Fruit fly (Drosophila melanogaster) whole organism, wandering third instar larva: ENCODE results near the gene CG32639.

ENCODE experiments used
- Abd-B ChIP-seq: fragments of >200 bp; optimal IDR thresholded peaks from 2 replicates; lab custom pipeline; 2017; ENCODE audit warnings: missing biosample characterization, missing genetic modification characterization
- CG32264 ChIP-seq: fragments of 200-800 bp; sonication (Bioruptor generic); optimal IDR thresholded peaks from 2 replicates; lab custom pipeline; 2016; ENCODE audit warnings: missing biosample characterization, missing genetic modification characterization
- CG9705 ChIP-seq: fragments of 200-800 bp; sonication (Bioruptor generic); optimal IDR thresholded peaks from 2 replicates; lab custom pipeline; 2018; ENCODE audit warnings: missing biosample characterization, mild to moderate bottlenecking, missing genetic modification characterization
- CrebA ChIP-seq: fragments of 200-800 bp; sonication (Bioruptor generic); optimal IDR thresholded peaks from 2 replicates; lab custom pipeline; 2016; ENCODE audit warnings: missing biosample characterization, mild to moderate bottlenecking, missing genetic modification characterization, borderline replicate concordance
- Dif ChIP-seq: fragments of 200-275, 200-300 bp; sonication (Bioruptor generic); optimal IDR thresholded peaks from 2 replicates; lab custom pipeline; 2018; ENCODE audit warnings: missing biosample characterization, missing genetic modification characterization; ENCODE audit not compliant: partially characterized antibody
- GATAd ChIP-seq: sonication (Bioruptor generic); optimal IDR thresholded peaks from 2 replicates; lab custom pipeline; 2016; ENCODE audit warnings: missing biosample characterization, missing genetic modification characterization
- HLH106 ChIP-seq: fragments of 200-800 bp; optimal IDR thresholded peaks from 3 replicates; lab custom pipeline; 2019; ENCODE audit warnings: missing biosample characterization, mild to moderate bottlenecking, missing genetic modification characterization, moderate library complexity
- Hnf4 ChIP-seq: fragments of 200-800 bp; sonication (Bioruptor generic); optimal IDR thresholded peaks from 2 replicates; lab custom pipeline; 2016; ENCODE audit warnings: missing biosample characterization, mild to moderate bottlenecking, missing genetic modification characterization
- Hr78 ChIP-seq: fragments of >200 bp; optimal IDR thresholded peaks from 2 replicates; lab custom pipeline; 2017; ENCODE audit warnings: missing biosample characterization, missing genetic modification characterization
- Hr83 ChIP-seq: fragments of 200-300 bp; sonication (Bioruptor generic); optimal IDR thresholded peaks from 2 replicates; lab custom pipeline; 2016; ENCODE audit warnings: missing biosample characterization, mild to moderate bottlenecking, missing genetic modification characterization, moderate library complexity; ENCODE audit not compliant: poor library complexity, severe bottlenecking
- Jra ChIP-seq: sonication (Bioruptor generic); optimal IDR thresholded peaks from 2 replicates; lab custom pipeline; 2016; ENCODE audit warnings: missing biosample characterization, missing genetic modification characterization
- Myc ChIP-seq: fragments of >200 bp; optimal IDR thresholded peaks from 2 replicates; lab custom pipeline; 2017
- N ChIP-seq: fragments of >200 bp; optimal IDR thresholded peaks from 2 replicates; lab custom pipeline; 2018; ENCODE audit warnings: missing biosample characterization, missing external identifiers, missing genetic modification characterization
- OdsH ChIP-seq: fragments of 200-800 bp; sonication (Bioruptor generic); optimal IDR thresholded peaks from 2 replicates; lab custom pipeline; 2016; ENCODE audit warnings: missing biosample characterization, mild to moderate bottlenecking, missing genetic modification characterization
- Rel ChIP-seq, 2 experiments: fragments of 200-800 bp; sonication (Bioruptor generic) in 1 of 2; optimal IDR thresholded peaks; 2 replicates in 1 of 2; 3 replicates in 1 of 2; lab custom pipeline; 2016 to 2019; ENCODE audit warnings: mild to moderate bottlenecking in 2 of 2, missing biosample characterization in 2 of 2, missing genetic modification characterization in 2 of 2, moderate library complexity in 1 of 2
- Vsx2 ChIP-seq: fragments of 200-300, 225-300 bp; sonication (Bioruptor generic); optimal IDR thresholded peaks from 2 replicates; lab custom pipeline; 2018; ENCODE audit warnings: missing biosample characterization, missing genetic modification characterization; ENCODE audit not compliant: partially characterized antibody
- br ChIP-seq: fragments of 200-800 bp; sonication (Bioruptor generic); optimal IDR thresholded peaks from 2 replicates; lab custom pipeline; 2016; ENCODE audit warnings: missing biosample characterization, missing genetic modification characterization
- brk ChIP-seq: fragments of 200-800 bp; sonication (Bioruptor generic); optimal IDR thresholded peaks from 2 replicates; lab custom pipeline; 2016; ENCODE audit warnings: missing biosample characterization, mild to moderate bottlenecking, missing genetic modification characterization
- dl ChIP-seq, 2 experiments: fragments of 175-275, 200-275 bp in 1 of 2; fragments of 200-275 bp in 1 of 2; sonication (Bioruptor generic); optimal IDR thresholded peaks; lab custom pipeline; 2018; ENCODE audit warnings: mild to moderate bottlenecking in 2 of 2, missing biosample characterization in 2 of 2, missing genetic modification characterization in 2 of 2, moderate library complexity in 2 of 2; ENCODE audit not compliant: partially characterized antibody in 2 of 2, insufficient read depth in 1 of 2
- dsf ChIP-seq: sonication (Bioruptor generic); optimal IDR thresholded peaks from 2 replicates; lab custom pipeline; 2016; ENCODE audit warnings: missing biosample characterization, missing genetic modification characterization, borderline replicate concordance
- ey ChIP-seq: fragments of 200-800 bp; sonication (Bioruptor generic); optimal IDR thresholded peaks from 2 replicates; lab custom pipeline; 2016; ENCODE audit warnings: missing biosample characterization, missing genetic modification characterization
- foxo ChIP-seq, 2 experiments: fragments of 200-800 bp; sonication (Bioruptor generic); optimal IDR thresholded peaks; 2 replicates in 1 of 2; 3 replicates in 1 of 2; lab custom pipeline; 2016 to 2017; ENCODE audit warnings: missing biosample characterization in 2 of 2, missing genetic modification characterization in 2 of 2
- fru ChIP-seq: fragments of 200-800 bp; sonication (Bioruptor generic); optimal IDR thresholded peaks from 3 replicates; lab custom pipeline; 2016; ENCODE audit warnings: missing biosample characterization, mild to moderate bottlenecking, missing genetic modification characterization
- jim ChIP-seq: fragments of 175-275, 200-325 bp; sonication (Bioruptor generic); optimal IDR thresholded peaks from 2 replicates; lab custom pipeline; 2016; ENCODE audit warnings: missing biosample characterization, mild to moderate bottlenecking, missing genetic modification characterization
- lola ChIP-seq: fragments of >200 bp; optimal IDR thresholded peaks from 2 replicates; lab custom pipeline; 2017; ENCODE audit warnings: missing biosample characterization, missing genetic modification characterization
- pan ChIP-seq: fragments of >200 bp; optimal IDR thresholded peaks from 2 replicates; lab custom pipeline; 2017
- psq ChIP-seq: fragments of 200-800 bp; sonication (Bioruptor generic); optimal IDR thresholded peaks from 3 replicates; lab custom pipeline; 2017; ENCODE audit warnings: missing biosample characterization, mild to moderate bottlenecking, missing genetic modification characterization, moderate library complexity
- sage ChIP-seq: fragments of 200-800 bp; sonication (Bioruptor generic); optimal IDR thresholded peaks from 2 replicates; lab custom pipeline; 2016; ENCODE audit warnings: missing biosample characterization, mild to moderate bottlenecking, missing genetic modification characterization
- sv ChIP-seq: fragments of 200-800 bp; sonication (Bioruptor generic); optimal IDR thresholded peaks from 3 replicates; lab custom pipeline; 2016; ENCODE audit warnings: missing biosample characterization, missing genetic modification characterization
- tai ChIP-seq: sonication (Bioruptor generic); optimal IDR thresholded peaks from 2 replicates; lab custom pipeline; 2016; ENCODE audit warnings: missing biosample characterization, missing genetic modification characterization
- usp ChIP-seq: fragments of >200 bp; optimal IDR thresholded peaks from 2 replicates; lab custom pipeline; 2017; ENCODE audit warnings: missing biosample characterization, missing genetic modification characterization
- woc ChIP-seq: sonication (Bioruptor generic); optimal IDR thresholded peaks from 2 replicates; lab custom pipeline; 2016; ENCODE audit warnings: missing biosample characterization, mild to moderate bottlenecking, missing genetic modification characterization

The CG32639 gene

dm6 chrX:13274429-13275095 lies 38.2 kb upstream of the CG32639 start (continued):
- TF ChIP-seq br (GFP tag; lab: Kevin White, UChicago) (no peak), foxo (GFP tag; optimal IDR thresholded peaks at IDR 0.05; lab: Kevin White, UChicago) (peak in 1 of 2 experiments; percentile 25), sage (no peak), woc (GFP tag; lab: Kevin White, UChicago) (no peak), CG9705 (GFP tag; lab: Kevin White, UChicago) (no peak)

- TF ChIP-seq CG32264 (no peak), jim (GFP tag; lab: Kevin White, UChicago) (no peak), Hr78 (GFP tag; lab: Kevin White, UChicago) (no peak), lola (no peak), Vsx2 (GFP tag; lab: Kevin White, UChicago) (no peak), psq (no peak), sv (GFP tag; lab: Kevin White, UChicago) (no peak)
Observed at dm6 chrX:13273417-13273816, 37.1 kb upstream of the CG32639 start.

DNA sequence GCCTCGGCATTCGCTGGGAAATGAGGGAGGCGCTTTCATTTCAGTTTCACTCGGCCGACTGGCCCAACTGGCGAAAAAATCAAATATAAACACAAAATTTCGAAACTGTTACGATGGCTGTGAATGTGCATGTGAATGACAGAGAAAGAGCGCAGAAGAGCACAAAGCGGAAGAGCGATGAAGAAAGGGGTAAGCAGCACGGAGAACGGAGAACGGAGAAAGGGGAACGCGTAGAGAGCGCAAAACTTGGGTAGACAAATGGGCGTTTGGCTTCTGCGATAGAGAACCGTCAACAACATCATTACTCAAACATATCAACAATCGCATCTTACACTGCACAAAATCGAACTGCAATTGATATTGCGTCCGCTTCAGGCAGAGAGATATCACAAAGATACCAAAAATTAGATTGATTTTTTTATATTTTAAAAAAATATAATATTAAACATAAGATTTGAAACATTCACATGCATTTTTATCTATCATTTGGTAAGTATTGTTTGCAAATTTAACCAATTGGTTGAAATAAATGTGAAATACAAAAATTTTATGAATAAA lies 36.4 kb upstream of the CG32639 start:
- TF ChIP-seq Rel (GFP tag; optimal IDR thresholded peaks at IDR 0.05; lab: Kevin White, UChicago), result no peak
- no peak for TF ChIP-seq Rel (tag; optimal IDR thresholded peaks at IDR 0.05; lab: Kevin White, UChicago)
- peak; percentile 68 for TF ChIP-seq psq
- peak in 1 of 2 experiments; percentile 45 for TF ChIP-seq dl (GFP tag; optimal IDR thresholded peaks at IDR 0.05; lab: Kevin White, UChicago; ENCODE audit: insufficient read depth in 1 of 2, partially characterized antibody in 2 of 2)

DNA sequence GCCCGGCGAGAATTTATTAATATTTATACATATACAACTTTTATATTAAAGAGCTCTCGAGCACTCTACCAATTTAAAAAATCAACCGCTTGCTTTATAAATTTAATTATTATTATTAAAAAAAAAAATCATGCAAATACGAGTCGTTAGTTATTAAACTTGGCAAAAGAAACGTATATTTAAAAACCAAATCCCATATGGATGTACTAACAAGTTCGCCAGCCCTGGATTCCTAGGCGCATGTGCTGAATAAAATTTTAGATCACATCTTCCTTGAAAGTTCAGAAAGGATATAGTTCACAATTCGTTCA lies 22.3 kb upstream of the CG32639 start, which contains the start of gene comt:
Gene comt (plus strand): TSS at position 265 of the 311 bp plus-strand sequence.
- TF ChIP-seq dsf (GFP tag; lab: Kevin White, UChicago), result no peak
- TF ChIP-seq psq, result peak; percentile 31
- peak; percentile 16 for TF ChIP-seq fru (GFP tag; lab: Kevin White, UChicago)
- TF ChIP-seq OdsH (GFP tag; lab: Kevin White, UChicago), result peak; percentile 6
- no peak for TF ChIP-seq GATAd
- no peak for TF ChIP-seq sv (GFP tag; lab: Kevin White, UChicago)
- peak; percentile 55 for TF ChIP-seq HLH106 (tag; lab: Kevin White, UChicago)
- TF ChIP-seq CG32264, result no peak
- no peak for TF ChIP-seq Hr83
- no peak for TF ChIP-seq jim (GFP tag; lab: Kevin White, UChicago)

dm6 chrX:13258048-13258756 lies 21.8 kb upstream of the CG32639 start, which contains the start of the genes mew and CG15742:
mew (minus strand) TSS chrX:13258490.
CG15742 (minus strand) TSS chrX:13258495.
- TF ChIP-seq GATAd, result no peak
- no peak for TF ChIP-seq woc (GFP tag; lab: Kevin White, UChicago)
- TF ChIP-seq ey (GFP tag; lab: Kevin White, UChicago), result no peak
- no peak for TF ChIP-seq Hnf4 (GFP tag; lab: Kevin White, UChicago)
- TF ChIP-seq lola, result no peak
- no peak for TF ChIP-seq Vsx2 (GFP tag; lab: Kevin White, UChicago)
- no peak for TF ChIP-seq tai
- TF ChIP-seq Myc (lab: Kevin White, UChicago), result no peak
- TF ChIP-seq Hr83, result no peak
- TF ChIP-seq psq, result no peak
- TF ChIP-seq OdsH (GFP tag; lab: Kevin White, UChicago), result no peak
- TF ChIP-seq sage, result no peak
- TF ChIP-seq dsf (GFP tag; lab: Kevin White, UChicago), result no peak
- TF ChIP-seq CG9705 (GFP tag; lab: Kevin White, UChicago), result no peak
- TF ChIP-seq br (GFP tag; lab: Kevin White, UChicago), result no peak
- TF ChIP-seq brk, result no peak
- TF ChIP-seq, all 38 proteins: peak for 0

DNA sequence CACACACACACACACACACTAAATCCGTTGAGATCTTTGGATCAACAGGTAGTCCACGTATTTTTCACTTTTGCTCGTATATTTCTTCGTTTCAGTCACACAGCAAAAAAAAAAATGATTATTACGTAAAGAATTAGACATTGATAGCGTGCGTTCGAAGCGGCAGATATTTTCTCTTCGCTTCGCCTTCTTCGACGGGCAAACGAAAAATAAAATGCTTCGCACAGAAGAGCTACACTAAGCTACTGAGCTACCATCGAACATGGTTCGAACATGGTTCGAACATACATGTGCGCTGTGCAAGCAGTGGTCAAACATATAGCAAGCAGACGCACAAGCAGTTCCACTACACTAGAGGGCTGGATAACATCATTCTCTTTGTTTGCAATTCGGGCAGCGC lies 20.6 kb upstream of the CG32639 start:
- TF ChIP-seq CG9705 (GFP tag; lab: Kevin White, UChicago) (no peak), lola (no peak), N (peak; percentile 79), Hr83 (no peak), usp (GFP tag; lab: Kevin White, UChicago) (no peak), br (GFP tag; lab: Kevin White, UChicago) (no peak), Jra (GFP tag; lab: Kevin White, UChicago) (no peak), OdsH (GFP tag; lab: Kevin White, UChicago) (no peak), CG32264 (no peak), jim (GFP tag; lab: Kevin White, UChicago) (no peak), Hr78 (GFP tag; lab: Kevin White, UChicago) (no peak), Abd-B (no peak), psq (no peak), pan (lab: Kevin White, UChicago) (no peak), Rel (GFP tag; optimal IDR thresholded peaks at IDR 0.05; lab: Kevin White, UChicago) (no peak), Rel (tag; optimal IDR thresholded peaks at IDR 0.05; lab: Kevin White, UChicago) (no peak), ey (GFP tag; lab: Kevin White, UChicago) (no peak), tai (no peak), sage (no peak), brk (peak; percentile 18), Vsx2 (GFP tag; lab: Kevin White, UChicago) (no peak), Dif (peak; percentile 6), CrebA (GFP tag; lab: Kevin White, UChicago) (no peak), GATAd (no peak), Myc (lab: Kevin White, UChicago) (no peak), dl (GFP tag; optimal IDR thresholded peaks at IDR 0.05; lab: Kevin White, UChicago; ENCODE audit: insufficient read depth in 1 of 2, partially characterized antibody in 2 of 2) (peak in 1 of 2 experiments; percentile 0)
